Fruit fly (Drosophila melanogaster): ENCODE results near the gene CG33710.

Gene CG33710

DNA sequence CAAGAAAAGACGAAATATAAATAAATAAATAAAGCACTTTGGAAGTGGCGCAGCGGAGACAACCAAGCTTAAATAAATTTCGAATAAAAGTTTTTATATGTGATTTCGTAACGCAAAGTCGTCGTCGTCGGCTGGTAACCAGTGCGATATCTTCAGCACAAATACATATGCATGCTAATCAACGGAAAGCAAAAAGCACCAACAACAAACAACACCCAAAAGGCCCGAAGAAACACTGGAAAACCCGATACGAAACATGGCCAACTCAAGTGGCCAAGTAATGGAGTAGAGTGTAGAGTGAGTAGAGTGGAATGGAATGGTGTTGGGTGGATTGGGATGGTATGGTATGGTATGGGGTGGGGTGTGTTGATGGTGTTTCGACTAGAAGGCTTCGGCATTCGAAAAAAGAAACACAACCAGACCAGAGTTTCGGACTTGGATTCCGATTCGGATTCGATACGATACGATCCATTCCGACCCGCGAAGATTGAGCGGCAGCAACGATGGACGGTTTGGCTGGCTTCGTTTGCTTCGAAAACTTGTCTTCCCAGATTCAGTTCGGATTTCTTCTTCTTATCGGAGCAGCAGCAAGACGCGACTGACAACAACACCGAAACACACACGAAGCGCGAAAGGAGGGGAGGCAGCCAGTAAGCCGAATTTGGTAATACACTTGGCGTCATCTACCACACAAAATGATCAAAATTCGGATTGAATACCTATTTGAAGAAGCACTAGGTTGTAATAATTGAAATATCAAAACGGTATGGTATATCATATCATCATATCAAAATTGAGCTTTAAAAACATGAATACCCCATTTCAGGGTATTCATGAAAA is 49.8 kb downstream of the CG33710 start (continued):
- TF ChIP-seq dmrt99B (tag; optimal IDR thresholded peaks at IDR 0.05) (peak; percentile 96), Jarid2 (GFP tag; optimal IDR thresholded peaks at IDR 0.05) (peak; percentile 57), CG3726 (GFP tag; IDR thresholded peaks at IDR 0.05) (no peak; the same call in 2 of the 3 replicates), sob (GFP tag; IDR thresholded peaks at IDR 0.05) (peak; percentile 95), tll (GFP tag; optimal IDR thresholded peaks at IDR 0.05) (no peak), E2f1 (GFP tag; IDR thresholded peaks at IDR 0.05) (peak; percentile 91), gcm (GFP tag; optimal IDR thresholded peaks at IDR 0.05) (peak; percentile 89), CG12942 (GFP tag; optimal IDR thresholded peaks at IDR 0.05) (peak; percentile 91), lola (GFP tag; optimal IDR thresholded peaks at IDR 0.05) (peak in 1 of 3 experiments; percentile 83), Dek (tag; optimal IDR thresholded peaks at IDR 0.05) (peak; percentile 95), CHES-1-like (GFP tag; optimal IDR thresholded peaks at IDR 0.05) (peak; percentile 97), klu (GFP tag; IDR thresholded peaks at IDR 0.05) (peak; percentile 83; the same call in 1 of the 2 replicates), Sin3A (optimal IDR thresholded peaks at IDR 0.05) (no peak), CG3407 (GFP tag; optimal IDR thresholded peaks at IDR 0.05) (peak; percentile 85), zfh2 (GFP tag; optimal IDR thresholded peaks at IDR 0.05) (peak; percentile 97), Six4 (GFP tag; optimal IDR thresholded peaks at IDR 0.05) (peak; percentile 90), CG3838 (GFP tag; optimal IDR thresholded peaks at IDR 0.05) (peak; percentile 90), NC2α (GFP tag; optimal IDR thresholded peaks at IDR 0.05) (peak; percentile 90), CG17612 (GFP tag; IDR thresholded peaks at IDR 0.05) (peak; percentile 88), emc (GFP tag; optimal IDR thresholded peaks at IDR 0.05) (peak; percentile 92), CG12659 (GFP tag; optimal IDR thresholded peaks at IDR 0.05) (peak; percentile 97), run (tag; optimal IDR thresholded peaks at IDR 0.05) (peak; percentile 87), CG32532 (GFP tag; IDR thresholded peaks at IDR 0.05) (peak; percentile 96), CG32767 (GFP tag; IDR thresholded peaks at IDR 0.05) (peak; percentile 93), so (GFP tag; IDR thresholded peaks at IDR 0.05) (peak; percentile 96), Asciz (GFP tag; optimal IDR thresholded peaks at IDR 0.05) (peak; percentile 91), luna (GFP tag; optimal IDR thresholded peaks at IDR 0.05) (no peak), mirr (GFP tag; optimal IDR thresholded peaks at IDR 0.05) (peak; percentile 76), PHDP (tag; optimal IDR thresholded peaks at IDR 0.05) (peak; percentile 95), eve (GFP tag; optimal IDR thresholded peaks at IDR 0.05) (peak in 1 of 2 experiments; percentile 96), kay (GFP tag; optimal IDR thresholded peaks at IDR 0.05) (peak; percentile 91), TFAM (GFP tag; optimal IDR thresholded peaks at IDR 0.05) (peak; percentile 65), HmgZ (tag; optimal IDR thresholded peaks at IDR 0.05) (peak; percentile 95), abd-A (tag; optimal IDR thresholded peaks at IDR 0.05) (peak; percentile 78), CG16815 (GFP tag; optimal IDR thresholded peaks at IDR 0.05) (peak; percentile 86), chif (GFP tag; optimal IDR thresholded peaks at IDR 0.05) (peak; percentile 93 to 94), Trl (optimal IDR thresholded peaks at IDR 0.05) (no peak), Trl (GFP tag; optimal IDR thresholded peaks at IDR 0.05) (peak; percentile 97), zen (tag; optimal IDR thresholded peaks at IDR 0.05) (peak; percentile 77), gro (GFP tag; optimal IDR thresholded peaks at IDR 0.05) (peak; percentile 86), ato (GFP tag; IDR thresholded peaks at IDR 0.05; ENCODE audit: partially characterized antibody) (no peak), CrebB (tag; optimal IDR thresholded peaks at IDR 0.05) (peak; percentile 95), CG7839 (tag; optimal IDR thresholded peaks at IDR 0.05) (peak; percentile 97), CG5245 (GFP tag; optimal IDR thresholded peaks at IDR 0.05) (peak; percentile 93), chn (GFP tag; optimal IDR thresholded peaks at IDR 0.05) (peak; percentile 95), fd3F (GFP tag; optimal IDR thresholded peaks at IDR 0.05) (peak; percentile 95), Hr51 (GFP tag; optimal IDR thresholded peaks at IDR 0.05) (peak; percentile 96), CG8478 (optimal IDR thresholded peaks at IDR 0.05) (no peak), Fer2 (tag; optimal IDR thresholded peaks at IDR 0.05) (peak; percentile 69)

All from whole organism, embryonic.